Fruit fly (Drosophila melanogaster) whole organism, prepupa: Measurements from ENCODE around the gene CG43292.

Experiments used
- Blimp-1 ChIP-seq: fragments of 200-800 bp; sonication (Bioruptor generic); optimal IDR thresholded peaks from 3 replicates; lab custom pipeline; 2017; ENCODE audit warnings: missing biosample characterization, missing genetic modification characterization, mild to moderate bottlenecking, moderate library complexity, missing genetic modification reagents
- CG10669 ChIP-seq: fragments of 200-800 bp; sonication (Bioruptor generic); optimal IDR thresholded peaks from 3 replicates; lab custom pipeline; 2018; ENCODE audit warnings: missing biosample characterization, mild to moderate bottlenecking, missing genetic modification characterization, moderate library complexity
- CG16779 ChIP-seq: fragments of 200-800 bp; sonication (Bioruptor generic); optimal IDR thresholded peaks from 3 replicates; lab custom pipeline; 2017; ENCODE audit warnings: missing biosample characterization, mild to moderate bottlenecking, missing genetic modification characterization
- CG3032 ChIP-seq: fragments of 200-800 bp; optimal IDR thresholded peaks from 2 replicates; lab custom pipeline; 2019; ENCODE audit warnings: missing biosample characterization, mild to moderate bottlenecking, missing genetic modification characterization, moderate library complexity
- CG6808 ChIP-seq: fragments of 200-800 bp; sonication (Bioruptor generic); optimal IDR thresholded peaks from 3 replicates; lab custom pipeline; 2017; ENCODE audit warnings: missing biosample characterization, missing genetic modification characterization, mild to moderate bottlenecking, moderate library complexity, missing genetic modification reagents
- CG8119 ChIP-seq: fragments of 200-800 bp; sonication (Bioruptor generic); IDR thresholded peaks from 3 replicates; pipeline ENCODE4 v1.3.6; 2022; ENCODE audit warnings: missing biosample characterization, missing genetic modification characterization
- CG8632 ChIP-seq: fragments of 200-800 bp; sonication (Bioruptor generic); optimal IDR thresholded peaks from 3 replicates; lab custom pipeline; 2016; ENCODE audit warnings: missing biosample characterization, missing genetic modification characterization
- Hr39 ChIP-seq: fragments of 200-800 bp; sonication (Bioruptor generic); optimal IDR thresholded peaks from 2 replicates; lab custom pipeline; 2016; ENCODE audit warnings: missing biosample characterization, missing genetic modification characterization
- Smox ChIP-seq: fragments of 200-800 bp; sonication (Bioruptor generic); optimal IDR thresholded peaks from 3 replicates; lab custom pipeline; 2016; ENCODE audit warnings: missing biosample characterization, missing genetic modification characterization
- Sox102F ChIP-seq: fragments of 200-800 bp; sonication (Bioruptor generic); optimal IDR thresholded peaks from 2 replicates; lab custom pipeline; 2016; ENCODE audit warnings: missing biosample characterization, mild to moderate bottlenecking, missing genetic modification characterization
- dac ChIP-seq: fragments of 200-800 bp; sonication (Bioruptor generic); optimal IDR thresholded peaks from 2 replicates; lab custom pipeline; 2017; ENCODE audit warnings: missing biosample characterization, mild to moderate bottlenecking, missing genetic modification characterization
- svp ChIP-seq: fragments of 200-800 bp; sonication (Bioruptor generic); peaks from one replicate; lab custom pipeline; 2016; ENCODE audit warnings: missing biosample characterization, missing genetic modification characterization
- topi ChIP-seq: fragments of 200-800 bp; sonication (Bioruptor generic); optimal IDR thresholded peaks from 3 replicates; lab custom pipeline; 2016; ENCODE audit warnings: missing biosample characterization, missing genetic modification characterization

DNA sequence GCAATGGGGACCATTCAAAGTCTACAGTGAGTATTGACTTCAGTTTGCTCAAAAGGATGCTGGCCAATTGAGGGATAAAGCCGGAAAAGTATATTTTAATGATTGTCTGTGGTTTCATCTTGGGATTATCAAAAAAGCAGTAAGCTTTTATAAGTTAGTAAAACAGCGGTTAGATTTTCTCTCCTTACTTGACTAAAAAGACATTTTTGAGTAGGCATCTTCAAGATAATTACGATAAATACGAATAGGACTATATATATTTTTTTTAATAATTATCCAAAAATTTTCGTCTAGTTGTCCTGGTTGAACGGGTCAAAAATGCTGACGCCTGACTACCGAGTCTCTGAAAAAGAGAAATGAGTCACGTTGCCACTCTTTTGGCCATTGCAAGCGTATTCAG, 24.8 kb upstream of the CG43292 start, which contains the start of gene CG33278:
- TF ChIP-seq topi (GFP tag; lab: Kevin White, UChicago) = no peak
- no peak for TF ChIP-seq svp (GFP tag; lab: Kevin White, UChicago)
- TF ChIP-seq Blimp-1 (GFP tag; lab: Kevin White, UChicago) = no peak
- no peak for TF ChIP-seq CG16779 (tag; lab: Kevin White, UChicago)
- no peak for TF ChIP-seq CG6808 (GFP tag; lab: Kevin White, UChicago)
- TF ChIP-seq dac = no peak
- TF ChIP-seq CG10669 (GFP tag; lab: Kevin White, UChicago) = no peak
- no peak for TF ChIP-seq Sox102F (GFP tag; lab: Kevin White, UChicago)
- no peak for TF ChIP-seq Smox
- no peak for TF ChIP-seq CG3032
- TF ChIP-seq Hr39 (GFP tag; lab: Kevin White, UChicago) = no peak
- no peak for TF ChIP-seq CG8119
- no peak for TF ChIP-seq CG8632 (GFP tag; lab: Kevin White, UChicago)
